Fruit fly (Drosophila melanogaster) whole organism, embryonic: ENCODE measurements around the gene CG13694.
A peak's percentile ranks its signal among the peaks of the same experiment; 100 is the strongest.

Experiments used
- BEAF-32 ChIP-seq: fragments of 200-800 bp; sonication (Bioruptor generic); optimal IDR thresholded peaks from 3 replicates; lab custom pipeline; 2017; ENCODE audit warnings: missing biosample characterization, missing genetic modification characterization, mild to moderate bottlenecking, moderate library complexity, missing genetic modification reagents
- BtbVII ChIP-seq: fragments of 200-800 bp; sonication (Bioruptor generic); optimal IDR thresholded peaks from 3 replicates; lab custom pipeline; 2017; ENCODE audit warnings: missing biosample characterization, mild to moderate bottlenecking, missing genetic modification characterization
- Bteb2 ChIP-seq: fragments of 200-800 bp; sonication (Bioruptor generic); optimal IDR thresholded peaks from 2 replicates; lab custom pipeline; 2016; ENCODE audit warnings: missing biosample characterization, missing genetic modification characterization
- CG12744 ChIP-seq: fragments of 200-800 bp; sonication (Bioruptor generic); optimal IDR thresholded peaks from 2 replicates; lab custom pipeline; 2016; ENCODE audit warnings: missing biosample characterization, missing genetic modification characterization
- CG12942 ChIP-seq: fragments of 200-800 bp; sonication (Bioruptor generic); optimal IDR thresholded peaks from 3 replicates; lab custom pipeline; 2016; ENCODE audit warnings: missing biosample characterization, missing genetic modification characterization
- CG1603 ChIP-seq: fragments of 200-800 bp; sonication (Bioruptor generic); optimal IDR thresholded peaks from 2 replicates; lab custom pipeline; 2019; ENCODE audit warnings: missing biosample characterization, mild to moderate bottlenecking, missing genetic modification characterization, moderate library complexity
- CG17612 ChIP-seq: fragments of 200-800 bp; sonication (Bioruptor generic); IDR thresholded peaks from 2 replicates; pipeline ENCODE4 v1.3.6; 2022; ENCODE audit warnings: missing biosample characterization, missing genetic modification characterization
- CG18011 ChIP-seq: fragments of 200-800 bp; sonication (Bioruptor generic); optimal IDR thresholded peaks from 2 replicates; lab custom pipeline; 2017; ENCODE audit warnings: missing biosample characterization, missing genetic modification characterization, mild to moderate bottlenecking, moderate library complexity, missing genotype
- CG1832 ChIP-seq: fragments of 200-800 bp; sonication (Bioruptor generic); optimal IDR thresholded peaks from 2 replicates; lab custom pipeline; 2017; ENCODE audit warnings: missing biosample characterization, mild to moderate bottlenecking, missing genetic modification characterization, inconsistent platforms
- CG33557 ChIP-seq: fragments of 200-800 bp; sonication (Bioruptor generic); optimal IDR thresholded peaks from 2 replicates; lab custom pipeline; 2019; ENCODE audit warnings: missing biosample characterization, mild to moderate bottlenecking, missing genetic modification characterization, moderate library complexity
- CG4730 ChIP-seq: fragments of 200-800 bp; sonication (Bioruptor generic); IDR thresholded peaks from 2 replicates; pipeline ENCODE4 v1.3.6; 2022; ENCODE audit warnings: missing biosample characterization, missing genetic modification characterization
- CG5953 ChIP-seq: fragments of 200-800 bp; sonication (Bioruptor generic); IDR thresholded peaks from 2 replicates; pipeline ENCODE4 v1.3.6; 2022; ENCODE audit warnings: missing biosample characterization, missing genetic modification characterization
- CG7271 ChIP-seq: fragments of 200-800 bp; sonication (Bioruptor generic); optimal IDR thresholded peaks from 2 replicates; lab custom pipeline; 2018; ENCODE audit warnings: missing biosample characterization, mild to moderate bottlenecking, missing genetic modification characterization, moderate library complexity
- CG7928 ChIP-seq: fragments of 200-800 bp; sonication (Bioruptor generic); optimal IDR thresholded peaks from 2 replicates; lab custom pipeline; 2017; ENCODE audit warnings: missing biosample characterization, mild to moderate bottlenecking, missing genetic modification characterization
- CG8765 ChIP-seq: fragments of 200-800 bp; sonication (Bioruptor generic); IDR thresholded peaks from 2 replicates; pipeline ENCODE4 v1.3.6; 2022; ENCODE audit warnings: missing biosample characterization, missing genetic modification characterization
- CG9215 ChIP-seq: fragments of 200-800 bp; sonication (Bioruptor generic); IDR thresholded peaks from 2 replicates; pipeline ENCODE4 v1.3.6; 2022; ENCODE audit warnings: missing biosample characterization, missing genetic modification characterization
- CTCF ChIP-seq: fragments of 200-800 bp; sonication (Bioruptor generic); optimal IDR thresholded peaks from 2 replicates; lab custom pipeline; 2017; ENCODE audit warnings: missing biosample characterization, mild to moderate bottlenecking, missing genetic modification characterization, moderate library complexity
- CkIIα-i1 ChIP-seq: fragments of 200-800 bp; sonication (Bioruptor generic); IDR thresholded peaks from 2 replicates; pipeline ENCODE4 v1.3.6; 2022; ENCODE audit warnings: missing biosample characterization, missing genetic modification characterization
- Deaf1 ChIP-seq: fragments of 200-800 bp; optimal IDR thresholded peaks from 3 replicates; lab custom pipeline; 2019; ENCODE audit warnings: missing biosample characterization, mild to moderate bottlenecking, missing genetic modification characterization, moderate library complexity
- Doc3 ChIP-seq: fragments of 200-800 bp; sonication (Bioruptor generic); IDR thresholded peaks from 3 replicates; pipeline ENCODE4 v1.3.6; 2022; ENCODE audit warnings: missing biosample characterization, missing genetic modification characterization; ENCODE audit not compliant: partially characterized antibody
- H15 ChIP-seq: fragments of 200-800 bp; sonication (Bioruptor generic); IDR thresholded peaks from 3 replicates; pipeline ENCODE4 v1.3.6; 2022; ENCODE audit warnings: missing biosample characterization, missing genetic modification characterization
- HmgD ChIP-seq: fragments of 200-800 bp; sonication (Bioruptor generic); optimal IDR thresholded peaks from 3 replicates; lab custom pipeline; 2016; ENCODE audit warnings: missing biosample characterization, missing genetic modification characterization
- HmgZ ChIP-seq: fragments of 200-800 bp; sonication (Bioruptor generic); optimal IDR thresholded peaks from 2 replicates; lab custom pipeline; 2018; ENCODE audit warnings: missing biosample characterization, mild to moderate bottlenecking, missing genetic modification characterization
- Hmr ChIP-seq: fragments of 200-800 bp; sonication (Bioruptor generic); optimal IDR thresholded peaks from 3 replicates; lab custom pipeline; 2017; ENCODE audit warnings: mild to moderate bottlenecking, missing biosample characterization, missing genetic modification reagents, missing genetic modification characterization
- Hr3 ChIP-seq: fragments of 200-800 bp; sonication (Bioruptor generic); optimal IDR thresholded peaks from 3 replicates; lab custom pipeline; 2016; ENCODE audit warnings: missing biosample characterization, missing genetic modification characterization
- Hr51 ChIP-seq, 2 experiments: fragments of 200-800 bp; sonication (Bioruptor generic); optimal IDR thresholded peaks; 2 replicates in 1 of 2; 3 replicates in 1 of 2; lab custom pipeline; 2016 to 2018; ENCODE audit warnings: missing biosample characterization in 2 of 2, missing genetic modification characterization in 2 of 2, mild to moderate bottlenecking in 1 of 2, moderate library complexity in 1 of 2
- Mad ChIP-seq: fragments of 200-800 bp; sonication (Bioruptor generic); optimal IDR thresholded peaks from 2 replicates; lab custom pipeline; 2016; ENCODE audit warnings: missing biosample characterization, missing genetic modification characterization
- Max ChIP-seq: fragments of 200-800 bp; sonication (Bioruptor generic); optimal IDR thresholded peaks from 2 replicates; lab custom pipeline; 2016; ENCODE audit warnings: missing biosample characterization, mild to moderate bottlenecking, missing genetic modification characterization
- Opbp ChIP-seq: fragments of 200-800 bp; sonication (Bioruptor generic); IDR thresholded peaks from 3 replicates; pipeline ENCODE4 v1.3.6; 2022; ENCODE audit warnings: missing biosample characterization, missing genetic modification characterization; ENCODE audit not compliant: partially characterized antibody
- PHDP ChIP-seq: fragments of 200-800 bp; sonication (Bioruptor generic); optimal IDR thresholded peaks from 3 replicates; lab custom pipeline; 2018; ENCODE audit warnings: missing biosample characterization, mild to moderate bottlenecking, missing genetic modification characterization, moderate library complexity
- Sry-β ChIP-seq: fragments of 200-800 bp; sonication (Bioruptor generic); optimal IDR thresholded peaks from 2 replicates; lab custom pipeline; 2018; ENCODE audit warnings: missing biosample characterization, mild to moderate bottlenecking, missing genetic modification characterization, moderate library complexity
- Sry-δ ChIP-seq: fragments of 200-800 bp; sonication (Bioruptor generic); optimal IDR thresholded peaks from 2 replicates; lab custom pipeline; 2016; ENCODE audit warnings: missing biosample characterization, missing genetic modification characterization
- YL-1 ChIP-seq: fragments of 200-800 bp; sonication (Bioruptor generic); optimal IDR thresholded peaks from 3 replicates; lab custom pipeline; 2017; ENCODE audit warnings: missing biosample characterization, mild to moderate bottlenecking, missing genetic modification characterization
- aop ChIP-seq: fragments of 200-800 bp; sonication (Bioruptor generic); IDR thresholded peaks from 2 replicates; pipeline ENCODE4 v1.3.6; 2022; ENCODE audit warnings: missing biosample characterization, missing genetic modification characterization
- caup ChIP-seq: fragments of 200-800 bp; sonication (Bioruptor generic); optimal IDR thresholded peaks from 3 replicates; lab custom pipeline; 2017; ENCODE audit warnings: missing biosample characterization, mild to moderate bottlenecking, missing genetic modification characterization, moderate library complexity; ENCODE audit not compliant: severe bottlenecking
- cwo ChIP-seq: fragments of 200-800 bp; sonication (Bioruptor generic); optimal IDR thresholded peaks from 3 replicates; lab custom pipeline; 2017; ENCODE audit warnings: missing biosample characterization, missing genetic modification characterization, mild to moderate bottlenecking, moderate library complexity, missing genetic modification reagents
- da ChIP-seq: fragments of 200-800 bp; sonication (Bioruptor generic); optimal IDR thresholded peaks from 2 replicates; lab custom pipeline; 2016; ENCODE audit warnings: missing biosample characterization, missing genetic modification characterization
- eyg ChIP-seq: fragments of 200-800 bp; sonication (Bioruptor generic); optimal IDR thresholded peaks from 3 replicates; lab custom pipeline; 2016; ENCODE audit warnings: missing biosample characterization, missing genetic modification characterization
- fd102C ChIP-seq: fragments of 200-800 bp; sonication (Bioruptor generic); optimal IDR thresholded peaks from 2 replicates; lab custom pipeline; 2018; ENCODE audit warnings: missing biosample characterization, mild to moderate bottlenecking, missing genetic modification characterization, moderate library complexity
- ftz-f1 ChIP-seq: fragments of 200-800 bp; sonication (Bioruptor generic); optimal IDR thresholded peaks from 2 replicates; lab custom pipeline; 2016; ENCODE audit warnings: missing biosample characterization, missing genetic modification characterization
- fu2 ChIP-seq: fragments of 200-800 bp; sonication (Bioruptor generic); optimal IDR thresholded peaks from 2 replicates; lab custom pipeline; 2016; ENCODE audit warnings: missing biosample characterization, missing genetic modification characterization
- lab ChIP-seq: fragments of 200-800 bp; sonication (Bioruptor generic); optimal IDR thresholded peaks from 3 replicates; lab custom pipeline; 2017; ENCODE audit warnings: missing biosample characterization, missing genetic modification characterization, mild to moderate bottlenecking, moderate library complexity, missing genetic modification reagents
- nerfin-1 ChIP-seq: fragments of 200-800 bp; sonication (Bioruptor generic); optimal IDR thresholded peaks from 3 replicates; lab custom pipeline; 2019; ENCODE audit warnings: missing biosample characterization, mild to moderate bottlenecking, missing genetic modification characterization, moderate library complexity
- pho ChIP-seq: fragments of 200-800 bp; sonication (Bioruptor generic); optimal IDR thresholded peaks from 2 replicates; lab custom pipeline; 2016; ENCODE audit warnings: missing biosample characterization, missing genetic modification characterization
- phol ChIP-seq: fragments of 200-800 bp; sonication (Bioruptor generic); optimal IDR thresholded peaks from 3 replicates; lab custom pipeline; 2018; ENCODE audit warnings: missing biosample characterization, mild to moderate bottlenecking, missing genetic modification characterization, moderate library complexity
- slou ChIP-seq: fragments of 200-800 bp; sonication (Bioruptor generic); optimal IDR thresholded peaks from 3 replicates; lab custom pipeline; 2016; ENCODE audit warnings: missing biosample characterization, missing genetic modification characterization
- tna ChIP-seq: fragments of 200-800 bp; sonication (Bioruptor generic); IDR thresholded peaks from 2 replicates; pipeline ENCODE4 v1.3.6; 2022; ENCODE audit warnings: missing biosample characterization, missing genetic modification characterization; ENCODE audit not compliant: partially characterized antibody

The CG13694 gene

DNA sequence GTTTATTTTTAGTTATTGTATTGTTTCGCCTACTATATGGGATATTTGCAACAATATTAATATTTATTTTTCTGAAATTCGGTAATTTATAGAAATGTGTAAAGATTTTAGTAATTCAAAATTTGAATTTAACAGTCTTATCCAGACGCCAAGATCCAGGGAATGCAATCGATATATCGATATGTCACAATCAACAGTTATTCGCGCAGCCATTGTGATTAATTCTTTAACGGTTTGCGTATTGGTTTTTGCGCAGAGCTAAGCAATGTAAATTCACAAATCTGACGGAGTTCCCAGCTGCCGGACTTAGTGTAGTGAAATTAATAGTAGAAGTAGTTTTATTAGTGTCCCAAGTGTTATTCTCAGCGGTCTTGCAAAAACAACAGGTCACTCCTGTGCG lies 1.9 kb downstream of the CG13694 start, which contains the start of gene ND-15 (continued):
- TF ChIP-seq CG17612 (GFP tag; lab: Robert Waterston, UW) (no peak), fd102C (GFP tag; lab: Kevin White, UChicago) (no peak), Mad (GFP tag; lab: Kevin White, UChicago) (no peak), nerfin-1 (tag; lab: Kevin White, UChicago) (no peak), pho (GFP tag; lab: Kevin White, UChicago) (no peak), CG5953 (GFP tag; lab: Robert Waterston, UW) (no peak), caup (GFP tag; lab: Kevin White, UChicago) (no peak), Hr3 (no peak), CG9215 (GFP tag; lab: Robert Waterston, UW) (no peak), Bteb2 (GFP tag; lab: Kevin White, UChicago) (no peak), lab (GFP tag; lab: Kevin White, UChicago) (no peak), ftz-f1 (GFP tag; lab: Kevin White, UChicago) (no peak), Sry-β (no peak), PHDP (tag; lab: Kevin White, UChicago) (no peak), Hr51 (GFP tag; optimal IDR thresholded peaks at IDR 0.05; lab: Kevin White, UChicago) (no peak), CG7928 (GFP tag; lab: Kevin White, UChicago) (peak; percentile 19), CG33557 (GFP tag; lab: Kevin White, UChicago) (no peak), Doc3 (GFP tag; lab: Robert Waterston, UW) (peak; percentile 54; the same call in 2 of the 3 replicates), Opbp (GFP tag; lab: Robert Waterston, UW) (peak; percentile 83)

DNA sequence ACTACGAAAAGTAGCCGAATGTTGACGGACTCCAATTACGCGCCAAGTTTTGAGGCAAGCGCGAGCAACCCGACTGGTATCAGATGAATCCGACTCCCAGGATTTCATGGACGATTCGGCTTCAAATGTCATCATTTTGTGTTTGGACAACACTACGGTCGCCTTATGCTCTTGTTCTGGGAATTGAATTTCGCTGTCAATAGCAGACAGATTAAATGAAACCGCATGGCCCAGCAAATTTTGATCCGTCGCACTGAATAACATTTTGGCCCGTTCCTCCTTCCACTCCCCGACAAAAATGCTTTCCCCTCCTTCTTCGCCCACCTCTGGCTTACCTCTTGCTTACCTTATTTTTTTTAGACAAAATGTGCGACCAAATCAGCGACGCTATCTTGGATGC lies 6.2 kb downstream of the CG13694 start:
- TF ChIP-seq slou (GFP tag; lab: Kevin White, UChicago) (no peak), CG18011 (GFP tag; lab: Kevin White, UChicago) (no peak), CG1832 (GFP tag; lab: Kevin White, UChicago) (no peak), CkIIα-i1 (GFP tag; lab: Robert Waterston, UW) (no peak), fu2 (GFP tag; lab: Kevin White, UChicago) (no peak)
- TF ChIP-seq, all 482 proteins: peak for 0

DNA sequence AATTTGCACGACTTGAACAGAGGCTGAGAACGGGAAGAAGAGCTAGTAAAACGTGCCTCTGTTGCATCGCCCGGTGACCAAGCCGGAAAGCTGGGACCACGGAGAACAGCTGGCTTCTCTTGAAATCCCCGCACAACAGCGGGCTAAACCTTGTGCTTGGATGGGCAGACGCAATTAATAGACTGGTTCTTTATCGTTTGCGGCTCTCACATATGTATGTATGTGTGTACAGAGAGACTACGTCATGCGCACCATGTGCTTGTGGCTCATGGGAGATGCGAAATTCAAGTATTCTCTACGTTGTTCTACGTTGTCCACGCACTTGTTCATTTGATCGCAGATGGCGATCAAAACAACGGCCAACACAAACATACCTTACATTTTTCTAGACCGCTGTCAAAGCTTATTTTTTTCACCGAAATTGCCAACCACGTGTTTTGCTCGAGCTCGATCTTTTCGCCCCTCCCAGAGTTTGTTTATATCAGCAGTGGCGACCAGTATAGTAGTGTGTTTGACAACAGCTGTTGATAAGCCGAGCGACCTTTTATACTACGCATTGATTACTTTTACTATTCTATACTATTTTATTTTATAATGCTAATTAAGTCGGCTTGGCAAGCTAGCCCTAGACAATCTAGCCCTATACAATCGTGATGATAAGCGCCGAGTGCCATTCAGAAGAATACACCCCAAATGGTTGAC lies 7.0 kb downstream of the CG13694 start:
- no peak for TF ChIP-seq Sry-δ
- TF ChIP-seq aop (GFP tag; lab: Robert Waterston, UW) = no peak
- TF ChIP-seq BEAF-32 (GFP tag; lab: Kevin White, UChicago) = no peak
- no peak for TF ChIP-seq Sry-β
- no peak for TF ChIP-seq CG4730
- no peak for TF ChIP-seq CG8765 (GFP tag; lab: Robert Waterston, UW)
- no peak for TF ChIP-seq CG12744 (GFP tag; lab: Kevin White, UChicago)
- TF ChIP-seq HmgD = no peak
- no peak for TF ChIP-seq Deaf1
- peak; percentile 1 for TF ChIP-seq ftz-f1 (GFP tag; lab: Kevin White, UChicago)
- no peak for TF ChIP-seq eyg (GFP tag; lab: Kevin White, UChicago)
- TF ChIP-seq YL-1 (GFP tag; lab: Kevin White, UChicago) = peak; percentile 10
- no peak for TF ChIP-seq CG1603 (tag; lab: Kevin White, UChicago)
- no peak for TF ChIP-seq phol (tag; lab: Kevin White, UChicago)
- TF ChIP-seq cwo = peak; percentile 86
- TF ChIP-seq BtbVII (GFP tag; lab: Kevin White, UChicago) = peak; percentile 38
- no peak for TF ChIP-seq HmgZ
- no peak for TF ChIP-seq CTCF (GFP tag; lab: Kevin White, UChicago)
- no peak for TF ChIP-seq Hmr (GFP tag; lab: Kevin White, UChicago)
- TF ChIP-seq CG7271 (tag; lab: Kevin White, UChicago) = no peak
- TF ChIP-seq Max (GFP tag; lab: Kevin White, UChicago) = peak; percentile 61
- TF ChIP-seq H15 (GFP tag; lab: Robert Waterston, UW) = no peak
- no peak for TF ChIP-seq CG12942 (GFP tag; lab: Kevin White, UChicago)
- TF ChIP-seq tna = no peak
- no peak for TF ChIP-seq da (GFP tag; lab: Kevin White, UChicago)
